Worm (Caenorhabditis elegans) whole organism, L4/young adult: ENCODE data around the gene mrps-17.

Experiments
- W03F9.2 ChIP-seq: fragments of 150-350 bp; optimal IDR thresholded peaks from 2 replicates; lab custom pipeline; 2014; ENCODE audit warnings: missing biosample characterization, missing genetic modification characterization
- him-1 ChIP-seq: sonication (generic microtip); optimal IDR thresholded peaks from 2 replicates; lab custom pipeline; 2016; ENCODE audit warnings: missing genotype, missing genetic modification reagents, missing genetic modification characterization, missing compliant biosample characterization

DNA sequence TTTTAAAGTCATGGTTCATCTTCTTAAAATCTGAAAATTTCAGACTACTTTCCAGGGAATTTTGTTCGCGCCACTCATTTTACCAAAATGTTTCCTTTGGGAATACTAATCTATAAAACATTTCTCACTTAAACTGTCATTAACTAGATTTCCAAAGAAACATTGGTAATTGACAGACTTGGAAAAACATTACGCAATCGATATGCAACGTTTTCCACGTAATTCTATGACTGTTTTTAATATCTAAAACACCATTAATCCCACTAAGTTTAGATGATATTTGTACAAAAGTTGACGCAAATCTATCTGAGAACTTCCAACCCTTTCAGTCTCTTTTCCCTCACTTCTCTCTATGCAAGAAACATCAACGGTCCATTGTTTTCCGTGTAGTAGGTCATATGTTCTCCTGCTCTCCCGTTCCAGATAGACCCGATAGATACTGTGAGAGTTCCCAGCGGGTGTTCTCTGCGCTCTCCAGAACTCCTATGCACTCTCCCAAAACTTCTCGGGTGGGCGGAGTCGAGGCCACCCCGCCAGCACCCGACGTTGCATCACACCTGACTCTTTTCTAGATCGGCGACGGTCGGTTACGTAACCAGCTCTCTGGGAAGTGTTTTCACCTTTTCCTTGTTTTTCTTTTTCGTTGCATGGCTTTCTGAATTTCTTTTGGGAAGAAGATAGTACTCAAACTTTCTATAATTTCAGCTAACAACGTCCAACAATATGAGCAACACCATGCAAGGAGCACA, 46.8 kb upstream of the mrps-17 start, which contains the start of gene zip-8:
- TF ChIP-seq him-1 (tag; lab: Kevin White, UChicago) (no peak), W03F9.2 (tag; lab: Kevin White, UChicago) (no peak)
